Worm (Caenorhabditis elegans) whole organism, L3 larva: Measurements from ENCODE around the gene tomm-7.

Experiments used
- ceh-16 ChIP-seq: sonication (generic microtip); optimal IDR thresholded peaks from 2 replicates; lab custom pipeline; 2017; ENCODE audit warnings: missing biosample characterization, missing genetic modification characterization
- eor-1 ChIP-seq, 2 experiments: fragments of 150-350 bp; optimal IDR thresholded peaks; 2 replicates each; lab custom pipeline; 2014 to 2018; ENCODE audit warnings: missing biosample characterization in 2 of 2, missing genetic modification characterization in 2 of 2
- fos-1 ChIP-seq: fragments of 150-350 bp; optimal IDR thresholded peaks from 2 replicates; lab custom pipeline; 2014; ENCODE audit warnings: missing biosample characterization, missing genetic modification characterization
- lin-39 ChIP-seq: fragments of 150-350 bp; optimal IDR thresholded peaks from 2 replicates; lab custom pipeline; 2018; ENCODE audit warnings: missing biosample characterization, missing genetic modification reagents, missing genetic modification characterization
- nfya-1 ChIP-seq: sonication (generic microtip); optimal IDR thresholded peaks from 2 replicates; lab custom pipeline; 2017; ENCODE audit warnings: missing genetic modification characterization, mild to moderate bottlenecking, missing compliant biosample characterization, antibody characterized with exemption, moderate library complexity; ENCODE audit not compliant: insufficient read depth
- nhr-12 ChIP-seq: fragments of 150-350 bp; optimal IDR thresholded peaks from 2 replicates; lab custom pipeline; 2014; ENCODE audit warnings: missing biosample characterization, missing genetic modification characterization
- nhr-25 ChIP-seq: sonication (generic microtip); optimal IDR thresholded peaks from 2 replicates; lab custom pipeline; 2017; ENCODE audit warnings: missing biosample characterization, missing genetic modification characterization
- pqm-1 ChIP-seq: fragments of 150-350 bp; optimal IDR thresholded peaks from 2 replicates; lab custom pipeline; 2017; ENCODE audit warnings: missing biosample characterization, missing genetic modification characterization, inconsistent platforms
- snpc-4 ChIP-seq: fragments of 150-350 bp; optimal IDR thresholded peaks from 2 replicates; lab custom pipeline; 2014; ENCODE audit warnings: missing biosample characterization, missing genetic modification characterization
- unc-39 ChIP-seq: sonication (generic microtip); optimal IDR thresholded peaks from 4 replicates; lab custom pipeline; 2017; ENCODE audit warnings: missing biosample characterization, missing genetic modification characterization
- unc-62 ChIP-seq: fragments of 150-350 bp; sonication (generic microtip); optimal IDR thresholded peaks from 4 replicates; lab custom pipeline; 2014; ENCODE audit warnings: missing biosample characterization, missing genetic modification reagents, missing genetic modification characterization

ce11 chrIII:7880132-7880715 lies 20.8 kb downstream of the tomm-7 start:
- no peak for TF ChIP-seq pqm-1 (tag; lab: Kevin White, UChicago)
- no peak for TF ChIP-seq nhr-25 (tag; lab: Kevin White, UChicago)
- no peak for TF ChIP-seq nhr-12 (tag; lab: Kevin White, UChicago)
- TF ChIP-seq snpc-4 (tag; lab: Kevin White, UChicago): no peak
- no peak for TF ChIP-seq unc-62
- TF ChIP-seq nfya-1 (tag; lab: Kevin White, UChicago): no peak
- TF ChIP-seq lin-39 (tag; lab: Kevin White, UChicago): no peak
- no peak for TF ChIP-seq fos-1
- TF ChIP-seq ceh-16 (tag; lab: Kevin White, UChicago): no peak
- TF ChIP-seq unc-39 (tag; lab: Kevin White, UChicago): no peak
- no peak for TF ChIP-seq eor-1 (tag; optimal IDR thresholded peaks at IDR 0.05; lab: Kevin White, UChicago)
